Worm (Caenorhabditis elegans) whole organism, midembryonic: ENCODE results near the gene C50F7.9.

Source experiments
- cog-1 ChIP-seq: sonication (generic microtip); optimal IDR thresholded peaks from 2 replicates; lab custom pipeline; 2016; ENCODE audit warnings: missing genetic modification characterization, missing compliant biosample characterization
- flt-1 ChIP-seq: fragments of 200-800 bp; sonication (Bioruptor generic); IDR thresholded peaks from 2 replicates; pipeline ENCODE4 v1.3.6; 2022; ENCODE audit warnings: missing genetic modification characterization, missing compliant biosample characterization
- med-1 ChIP-seq: sonication (generic microtip); optimal IDR thresholded peaks from 2 replicates; lab custom pipeline; 2017; ENCODE audit warnings: missing genetic modification characterization, mild to moderate bottlenecking, missing compliant biosample characterization, antibody characterized with exemption, missing genetic modification reagents; ENCODE audit not compliant: insufficient read depth
- ref-1 ChIP-seq: fragments of 200-800 bp; sonication (Bioruptor generic); conservative IDR thresholded peaks from 2 replicates; pipeline ENCODE4 v1.3.6; 2022; ENCODE audit warnings: missing genetic modification reagents, missing genetic modification characterization, missing compliant biosample characterization
- tab-1 ChIP-seq: fragments of 200-800 bp; sonication (Bioruptor generic); IDR thresholded peaks from 2 replicates; pipeline ENCODE4 v1.3.6; 2022; ENCODE audit warnings: missing genetic modification characterization, missing compliant biosample characterization
- ztf-23 ChIP-seq: fragments of 200-800 bp; sonication (Bioruptor generic); IDR thresholded peaks from 2 replicates; pipeline ENCODE4 v1.3.6; 2022; ENCODE audit warnings: missing genetic modification reagents, missing genetic modification characterization, missing compliant biosample characterization
- ztf-29 ChIP-seq: fragments of 200-800 bp; sonication (Bioruptor generic); IDR thresholded peaks from 2 replicates; pipeline ENCODE4 v1.3.6; 2022; ENCODE audit warnings: missing genetic modification reagents, missing genetic modification characterization, missing compliant biosample characterization

DNA sequence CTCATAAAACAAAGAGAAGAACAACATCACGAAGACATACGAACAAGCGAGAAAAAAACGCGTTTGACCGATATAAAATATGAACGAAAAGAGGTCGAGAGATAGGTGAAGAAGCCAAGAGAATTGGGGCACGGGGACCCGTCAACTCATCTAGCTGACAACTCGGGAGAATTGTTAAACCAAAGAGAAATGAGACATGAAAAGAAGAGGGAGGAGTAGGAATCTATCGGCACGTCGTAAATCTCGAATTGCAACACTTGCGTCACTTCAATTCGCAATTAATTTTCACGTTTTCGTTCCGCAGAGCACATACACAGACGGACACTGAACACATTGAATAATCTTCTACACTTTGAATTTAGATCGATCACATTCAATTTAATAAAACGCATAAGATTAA, 8.3 kb downstream of the C50F7.9 start:
- TF ChIP-seq tab-1 (GFP tag; lab: Robert Waterston, UW) = no peak
- TF ChIP-seq ztf-29 = no peak
- TF ChIP-seq flt-1 (GFP tag; lab: Robert Waterston, UW) = no peak
- no peak for TF ChIP-seq cog-1 (tag; lab: Kevin White, UChicago)
- TF ChIP-seq ztf-23 (GFP tag; lab: Robert Waterston, UW) = no peak
- TF ChIP-seq ref-1 (GFP tag; lab: Robert Waterston, UW) = no peak
- no peak for TF ChIP-seq med-1
